Fruit fly (Drosophila melanogaster) whole organism, embryonic: Measurements from ENCODE around the gene CG5446.

ENCODE experiments used
- BtbVII ChIP-seq: fragments of 200-800 bp; sonication (Bioruptor generic); optimal IDR thresholded peaks from 3 replicates; lab custom pipeline; 2017; ENCODE audit warnings: missing biosample characterization, mild to moderate bottlenecking, missing genetic modification characterization
- CG10209 ChIP-seq: fragments of 200-800 bp; sonication (Bioruptor generic); optimal IDR thresholded peaks from 3 replicates; lab custom pipeline; 2017; ENCODE audit warnings: missing biosample characterization, mild to moderate bottlenecking, missing genetic modification characterization, missing genetic modification reagents
- CG12744 ChIP-seq: fragments of 200-800 bp; sonication (Bioruptor generic); optimal IDR thresholded peaks from 2 replicates; lab custom pipeline; 2016; ENCODE audit warnings: missing biosample characterization, missing genetic modification characterization
- CG1792 ChIP-seq: fragments of 200-800 bp; sonication (Bioruptor generic); optimal IDR thresholded peaks from 2 replicates; lab custom pipeline; 2016; ENCODE audit warnings: missing biosample characterization, missing genetic modification characterization
- CG9817 ChIP-seq: fragments of 200-800 bp; sonication (Bioruptor generic); optimal IDR thresholded peaks from 2 replicates; lab custom pipeline; 2018; ENCODE audit warnings: missing biosample characterization, mild to moderate bottlenecking, missing genetic modification characterization, moderate library complexity
- D ChIP-seq, 2 experiments: fragments of 200-800 bp in 1 of 2; fragments of >200 bp in 1 of 2; sonication (Bioruptor generic) in 1 of 2; optimal IDR thresholded peaks; 2 replicates in 1 of 2; 3 replicates in 1 of 2; lab custom pipeline; 2017; ENCODE audit warnings: mild to moderate bottlenecking in 1 of 2, missing biosample characterization in 1 of 2, missing genetic modification characterization in 1 of 2, missing genetic modification reagents in 1 of 2
- Nf-YC ChIP-seq: fragments of 200-800 bp; optimal IDR thresholded peaks from 3 replicates; lab custom pipeline; 2019; ENCODE audit warnings: missing biosample characterization, mild to moderate bottlenecking, missing genetic modification characterization, moderate library complexity
- Taf1 ChIP-seq: fragments of 200-800 bp; sonication (Bioruptor generic); IDR thresholded peaks from 2 replicates; pipeline ENCODE4 v1.3.6; 2022; ENCODE audit warnings: missing biosample characterization, missing genetic modification characterization
- abd-A ChIP-seq: fragments of 200-800 bp; sonication (Bioruptor generic); optimal IDR thresholded peaks from 3 replicates; lab custom pipeline; 2019; ENCODE audit warnings: missing biosample characterization, mild to moderate bottlenecking, missing genetic modification characterization, moderate library complexity
- prd ChIP-seq, 3 experiments: fragments of >200 bp in 2 of 3; fragments of 200-800 bp in 1 of 3; sonication (Bioruptor generic) in 1 of 3; optimal IDR thresholded peaks in 2 of 3; IDR thresholded peaks in 1 of 3; 2 replicates in 2 of 3; 3 replicates in 1 of 3; pipeline versions ENCODE4 v1.3.6 to Lab custom; 2017 to 2022; ENCODE audit warnings: missing biosample characterization in 1 of 3, missing genetic modification characterization in 1 of 3
- rib ChIP-seq: fragments of 200-800 bp; sonication (Bioruptor generic); IDR thresholded peaks from 2 replicates; pipeline ENCODE4 v1.3.6; 2022; ENCODE audit warnings: missing biosample characterization, missing genetic modification characterization

DNA sequence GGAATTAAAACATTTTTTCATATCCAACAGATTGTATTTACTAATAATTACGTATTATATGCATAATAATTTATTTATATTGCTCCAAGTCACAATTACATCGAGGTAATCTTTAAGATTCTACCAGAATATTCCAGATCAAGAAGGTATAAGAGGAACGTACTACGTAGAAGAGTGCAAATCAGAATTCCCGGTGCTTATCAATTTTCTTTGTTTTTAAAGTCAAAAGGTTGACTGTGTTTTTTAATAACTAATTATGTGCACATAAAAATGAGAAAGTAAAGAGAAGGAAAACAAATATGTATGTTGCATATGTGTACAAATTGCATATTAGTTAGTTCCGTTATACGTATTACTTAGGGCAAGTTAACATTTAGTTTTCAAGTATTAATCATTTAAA is 6.3 kb downstream of the CG5446 start:
- TF ChIP-seq Nf-YC (tag; lab: Kevin White, UChicago), result no peak
- TF ChIP-seq prd (optimal IDR thresholded peaks at IDR 0.05; lab: Kevin White, UChicago), result no peak
- no peak for TF ChIP-seq prd (GFP tag; IDR thresholded peaks at IDR 0.05; lab: Robert Waterston, UW)
- no peak for TF ChIP-seq CG10209 (GFP tag; lab: Kevin White, UChicago)
- no peak for TF ChIP-seq Taf1
- no peak for TF ChIP-seq BtbVII (GFP tag; lab: Kevin White, UChicago)
- no peak for TF ChIP-seq rib (GFP tag; lab: Robert Waterston, UW)
- TF ChIP-seq CG1792 (GFP tag; lab: Kevin White, UChicago), result no peak
- no peak for TF ChIP-seq abd-A (tag; lab: Kevin White, UChicago)
- TF ChIP-seq D (optimal IDR thresholded peaks at IDR 0.05; lab: Kevin White, UChicago), result no peak
- no peak for TF ChIP-seq D (GFP tag; optimal IDR thresholded peaks at IDR 0.05; lab: Kevin White, UChicago)
- TF ChIP-seq CG12744 (GFP tag; lab: Kevin White, UChicago), result no peak
- TF ChIP-seq CG9817 (tag; lab: Kevin White, UChicago), result no peak
